Fruit fly (Drosophila melanogaster) Kc167 (cell line): ENCODE data around the gene CG33700.

Experiments used
- Sin3A ChIP-seq: fragments of >200 bp; optimal IDR thresholded peaks from 2 replicates; lab custom pipeline; 2018; ENCODE audit warnings: missing external identifiers
- h ChIP-seq: fragments of >200 bp; optimal IDR thresholded peaks from 3 replicates; lab custom pipeline; 2018; ENCODE audit warnings: missing external identifiers
- insv ChIP-seq: fragments of >200 bp; optimal IDR thresholded peaks from 3 replicates; lab custom pipeline; 2018; ENCODE audit warnings: missing external identifiers

DNA sequence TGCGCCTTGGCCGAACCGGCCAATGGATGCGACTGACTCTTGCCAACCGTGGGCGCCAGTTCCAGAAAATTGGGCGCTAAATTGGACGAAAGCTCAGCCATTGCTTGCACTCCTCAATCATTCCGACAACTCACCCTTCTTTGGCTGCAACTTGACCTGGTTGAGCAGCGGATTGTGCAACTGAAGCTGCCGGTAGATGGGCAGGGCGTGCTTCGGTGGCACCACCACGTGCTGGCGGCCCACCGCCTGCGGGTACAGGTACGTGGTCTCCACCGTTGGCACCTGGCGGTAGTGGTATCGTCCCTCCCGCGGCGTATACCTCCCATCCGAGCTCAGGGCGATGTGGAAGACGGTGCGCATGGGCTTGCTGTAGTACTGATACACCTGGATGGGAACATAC lies 34.9 kb downstream of the CG33700 start:
- TF ChIP-seq h (lab: Kevin White, UChicago): no peak
- no peak for TF ChIP-seq Sin3A (lab: Kevin White, UChicago)
- TF ChIP-seq insv (lab: Kevin White, UChicago): no peak
